Fruit fly (Drosophila melanogaster) whole organism: ENCODE results near the gene mRpS7.

Experiments used
- CG8478 ChIP-seq: fragments of >200 bp; optimal IDR thresholded peaks from 2 replicates; lab custom pipeline; 2018; ENCODE audit warnings: inconsistent platforms
- Dll ChIP-seq: fragments of >200 bp; optimal IDR thresholded peaks from 2 replicates; lab custom pipeline; 2017
- psq ChIP-seq: fragments of >200 bp; optimal IDR thresholded peaks from 2 replicates; lab custom pipeline; 2017

DNA sequence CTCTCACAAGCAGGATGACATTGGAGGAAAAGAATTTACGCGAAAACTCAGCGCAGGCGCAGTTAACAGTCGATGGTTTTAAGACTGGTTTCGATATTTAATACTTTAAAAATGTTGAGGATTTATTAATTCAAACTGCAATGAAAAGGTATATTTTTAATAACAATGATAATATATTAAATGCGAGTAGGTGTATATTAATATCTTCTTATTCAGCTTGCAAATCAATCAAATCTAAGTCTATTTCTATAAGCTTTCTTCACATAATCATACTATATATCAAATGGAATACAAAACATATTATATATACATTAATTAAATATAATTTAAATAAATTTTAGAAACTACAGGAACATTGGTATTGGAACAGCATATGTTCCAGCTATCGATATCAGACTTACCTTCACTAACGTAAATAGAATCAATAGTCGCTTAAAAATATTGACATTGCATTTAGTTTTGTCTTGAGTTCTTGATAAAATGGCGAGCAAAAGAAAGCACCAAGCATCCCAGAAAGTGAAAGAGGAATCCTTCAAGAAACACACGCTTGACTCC is 49.2 kb downstream of the mRpS7 start, which contains the start of the genes TBC1D16 and holn1:
- TF ChIP-seq Dll (lab: Kevin White, UChicago) (no peak), CG8478 (lab: Kevin White, UChicago) (no peak), psq (lab: Kevin White, UChicago) (no peak)
